Fruit fly (Drosophila melanogaster): ENCODE data around the gene CG2993.

DNA sequence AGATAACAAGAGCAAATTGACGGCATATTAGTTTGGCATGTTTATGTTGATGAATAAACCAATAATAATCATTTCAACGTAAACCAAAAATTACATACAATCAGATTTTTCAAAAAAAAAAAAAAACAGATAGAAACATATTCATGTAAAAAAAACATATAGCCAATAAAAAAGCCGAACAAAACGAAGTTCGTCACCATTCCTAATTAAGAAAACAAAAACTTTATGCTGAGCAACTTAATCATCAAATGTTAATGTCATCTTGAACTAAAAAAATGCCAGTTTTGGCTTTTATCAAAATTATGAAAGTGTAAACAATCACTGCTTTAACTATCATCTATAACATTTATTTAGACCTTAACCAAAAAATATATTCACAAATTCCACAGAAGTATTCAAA, 52.0 kb downstream of the CG2993 start, which contains the start of gene CG10919:
- TF ChIP-seq fru (GFP tag; optimal IDR thresholded peaks at IDR 0.05) (no peak), Hr78 (GFP tag; optimal IDR thresholded peaks at IDR 0.05) (no peak), rgr (GFP tag; optimal IDR thresholded peaks at IDR 0.05) (no peak), Abd-B (GFP tag; optimal IDR thresholded peaks at IDR 0.05) (no peak), dmrt93B (GFP tag; optimal IDR thresholded peaks at IDR 0.05) (no peak), usp (GFP tag; optimal IDR thresholded peaks at IDR 0.05) (no peak), Rel (GFP tag; optimal IDR thresholded peaks at IDR 0.05) (no peak), Rel (tag; optimal IDR thresholded peaks at IDR 0.05) (no peak), Vsx2 (GFP tag; optimal IDR thresholded peaks at IDR 0.05; ENCODE audit: partially characterized antibody) (no peak), Sp1 (GFP tag; optimal IDR thresholded peaks at IDR 0.05) (no peak), Hr83 (GFP tag; optimal IDR thresholded peaks at IDR 0.05; ENCODE audit: poor library complexity, severe bottlenecking) (no peak), HLH106 (tag; optimal IDR thresholded peaks at IDR 0.05) (no peak)

All from whole organism, wandering third instar larva.